Worm (Caenorhabditis elegans) whole organism, young adult: ENCODE measurements around the gene tmem-218.

Source experiments
- B0336.3 ChIP-seq: fragments of 200-800 bp; sonication (Bioruptor generic); IDR thresholded peaks from 2 replicates; pipeline ENCODE4 v1.3.6; 2022; ENCODE audit warnings: missing genetic modification characterization, missing compliant biosample characterization
- F39B2.1 ChIP-seq: fragments of 200-800 bp; sonication (Bioruptor generic); IDR thresholded peaks from 2 replicates; pipeline ENCODE4 v1.3.6; 2022; ENCODE audit warnings: missing genetic modification reagents, missing genetic modification characterization, missing compliant biosample characterization
- F55B11.4 ChIP-seq: sonication (generic microtip); optimal IDR thresholded peaks from 2 replicates; lab custom pipeline; 2016; ENCODE audit warnings: missing compliant biosample characterization, missing genetic modification characterization, borderline replicate concordance; ENCODE audit not compliant: insufficient read depth
- F57C9.4 ChIP-seq: sonication (generic microtip); optimal IDR thresholded peaks from 2 replicates; lab custom pipeline; 2017; ENCODE audit warnings: mild to moderate bottlenecking, missing genetic modification characterization, missing compliant biosample characterization
- Y53F4B.3 ChIP-seq: fragments of 200-800 bp; sonication (Bioruptor generic); IDR thresholded peaks from 2 replicates; pipeline ENCODE4 v1.3.6; 2022; ENCODE audit warnings: missing genetic modification reagents, missing genetic modification characterization, missing compliant biosample characterization
- Y53G8AR.9 ChIP-seq: fragments of 200-800 bp; sonication (Bioruptor generic); conservative IDR thresholded peaks from 2 replicates; pipeline ENCODE4 v1.3.6; 2022; ENCODE audit warnings: missing genetic modification reagents, missing genetic modification characterization, missing compliant biosample characterization
- Y67H2A.10 ChIP-seq: fragments of 200-800 bp; sonication (Bioruptor generic); conservative IDR thresholded peaks from 2 replicates; pipeline ENCODE4 v1.3.6; 2022; ENCODE audit warnings: missing genetic modification reagents, missing genetic modification characterization, missing compliant biosample characterization
- Y95B8A.8 ChIP-seq: fragments of 200-800 bp; sonication (Bioruptor generic); IDR thresholded peaks from 2 replicates; pipeline ENCODE4 v1.3.6; 2022; ENCODE audit warnings: missing genetic modification reagents, missing genetic modification characterization, missing compliant biosample characterization
- ZK185.1 ChIP-seq: sonication (generic microtip); optimal IDR thresholded peaks from 2 replicates; lab custom pipeline; 2016; ENCODE audit warnings: mild to moderate bottlenecking, missing genetic modification characterization, missing compliant biosample characterization; ENCODE audit not compliant: poor library complexity, severe bottlenecking
- aptf-3 ChIP-seq: fragments of 200-800 bp; sonication (Bioruptor generic); IDR thresholded peaks from 2 replicates; pipeline ENCODE4 v1.3.6; 2022; ENCODE audit warnings: missing genetic modification characterization, missing compliant biosample characterization
- atf-7 ChIP-seq: sonication (generic microtip); optimal IDR thresholded peaks from 2 replicates; lab custom pipeline; 2017; ENCODE audit warnings: mild to moderate bottlenecking, missing genetic modification characterization, missing compliant biosample characterization
- attf-6 ChIP-seq: fragments of 200-800 bp; sonication (Bioruptor generic); IDR thresholded peaks from 2 replicates; pipeline ENCODE4 v1.3.6; 2022; ENCODE audit warnings: missing genetic modification reagents, missing genetic modification characterization, missing compliant biosample characterization
- ceh-91 ChIP-seq: fragments of 200-800 bp; sonication (Bioruptor generic); IDR thresholded peaks from 2 replicates; pipeline ENCODE4 v1.3.6; 2022; ENCODE audit warnings: missing genetic modification reagents, missing genetic modification characterization, missing compliant biosample characterization
- chd-7 ChIP-seq: sonication (generic microtip); optimal IDR thresholded peaks from 2 replicates; lab custom pipeline; 2016; ENCODE audit warnings: mild to moderate bottlenecking, missing genetic modification characterization, moderate library complexity, missing compliant biosample characterization
- dox-1 ChIP-seq: fragments of 200-800 bp; sonication (Bioruptor generic); IDR thresholded peaks from 2 replicates; pipeline ENCODE4 v1.3.6; 2022; ENCODE audit warnings: missing genetic modification reagents, missing genetic modification characterization, missing compliant biosample characterization
- dpl-1 ChIP-seq: fragments of 150-350 bp; optimal IDR thresholded peaks from 2 replicates; lab custom pipeline; 2014; ENCODE audit warnings: missing biosample characterization, missing genetic modification reagents, missing genetic modification characterization
- ets-4 ChIP-seq: fragments of 200-800 bp; sonication (Bioruptor generic); optimal IDR thresholded peaks from 2 replicates; lab custom pipeline; 2018; ENCODE audit warnings: mild to moderate bottlenecking, missing genetic modification characterization, missing compliant biosample characterization
- fkh-3 ChIP-seq: sonication (generic microtip); optimal IDR thresholded peaks from 2 replicates; lab custom pipeline; 2016; ENCODE audit warnings: mild to moderate bottlenecking, missing genetic modification characterization, missing compliant biosample characterization
- gei-17 ChIP-seq: fragments of 200-800 bp; sonication (Bioruptor generic); optimal IDR thresholded peaks from 2 replicates; lab custom pipeline; 2018; ENCODE audit warnings: mild to moderate bottlenecking, missing genetic modification characterization, missing compliant biosample characterization
- him-1 ChIP-seq: sonication (generic microtip); optimal IDR thresholded peaks from 2 replicates; lab custom pipeline; 2016; ENCODE audit warnings: missing genotype, missing genetic modification reagents, missing genetic modification characterization, missing compliant biosample characterization
- hmg-20 ChIP-seq: fragments of 200-800 bp; sonication (Bioruptor generic); IDR thresholded peaks from 2 replicates; pipeline ENCODE4 v1.3.6; 2022; ENCODE audit warnings: missing genetic modification reagents, missing genetic modification characterization, missing compliant biosample characterization
- hsf-1 ChIP-seq: fragments of 200-800 bp; sonication (Bioruptor generic); IDR thresholded peaks from 2 replicates; pipeline ENCODE4 v1.3.6; 2022; ENCODE audit warnings: missing genetic modification reagents, missing genetic modification characterization, missing compliant biosample characterization
- let-607 ChIP-seq, 2 experiments: fragments of 200-800 bp in 1 of 2; sonication (Bioruptor generic) in 1 of 2; sonication (generic microtip) in 1 of 2; optimal IDR thresholded peaks; 2 replicates each; lab custom pipeline; 2016 to 2018; ENCODE audit warnings: mild to moderate bottlenecking in 2 of 2, missing compliant biosample characterization in 2 of 2, missing genetic modification characterization in 2 of 2, moderate library complexity in 2 of 2, missing genotype in 1 of 2
- lin-26 ChIP-seq: fragments of 200-800 bp; sonication (Bioruptor generic); IDR thresholded peaks from 2 replicates; pipeline ENCODE4 v1.3.6; 2022; ENCODE audit warnings: missing genetic modification reagents, missing genetic modification characterization, missing compliant biosample characterization
- lin-35 ChIP-seq, 3 experiments: fragments of 150-350 bp in 2 of 3; sonication (generic microtip) in 1 of 3; optimal IDR thresholded peaks; 2 replicates each; lab custom pipeline; 2014 to 2018; ENCODE audit warnings: missing biosample characterization in 3 of 3, missing genetic modification characterization in 3 of 3, missing genetic modification reagents in 3 of 3
- lin-40 ChIP-seq: sonication (generic microtip); optimal IDR thresholded peaks from 2 replicates; lab custom pipeline; 2016; ENCODE audit warnings: missing genetic modification characterization, mild to moderate bottlenecking, missing compliant biosample characterization, missing genotype, missing genetic modification reagents
- lin-54 ChIP-seq: fragments of 200-800 bp; sonication (Bioruptor generic); optimal IDR thresholded peaks from 2 replicates; lab custom pipeline; 2018; ENCODE audit warnings: mild to moderate bottlenecking, missing genetic modification characterization, missing compliant biosample characterization
- lsy-27 ChIP-seq: sonication (generic microtip); optimal IDR thresholded peaks from 2 replicates; lab custom pipeline; 2017; ENCODE audit warnings: missing genetic modification characterization, mild to moderate bottlenecking, missing compliant biosample characterization, antibody characterized with exemption, missing genotype, borderline replicate concordance; ENCODE audit not compliant: insufficient read depth
- madf-3 ChIP-seq: fragments of 200-800 bp; sonication (Bioruptor generic); IDR thresholded peaks from 2 replicates; pipeline ENCODE4 v1.3.6; 2022; ENCODE audit warnings: missing genetic modification reagents, missing genetic modification characterization, missing compliant biosample characterization
- mel-28 ChIP-seq: sonication (generic microtip); optimal IDR thresholded peaks from 2 replicates; lab custom pipeline; 2016; ENCODE audit warnings: borderline replicate concordance, mild to moderate bottlenecking, missing genetic modification characterization, missing compliant biosample characterization
- nfya-2 ChIP-seq: fragments of 200-800 bp; sonication (Bioruptor generic); IDR thresholded peaks from 2 replicates; pipeline ENCODE4 v1.3.6; 2022; ENCODE audit warnings: missing genetic modification reagents, missing genetic modification characterization, missing compliant biosample characterization
- nfyb-1 ChIP-seq: fragments of 200-800 bp; sonication (Bioruptor generic); IDR thresholded peaks from 2 replicates; pipeline ENCODE4 v1.3.6; 2022; ENCODE audit warnings: missing genetic modification reagents, missing genetic modification characterization, missing compliant biosample characterization
- nhr-120 ChIP-seq: fragments of 200-800 bp; sonication (Bioruptor generic); IDR thresholded peaks from 2 replicates; pipeline ENCODE4 v1.3.6; 2022; ENCODE audit warnings: missing genetic modification characterization, missing compliant biosample characterization
- nhr-27 ChIP-seq: fragments of 200-800 bp; sonication (Bioruptor generic); optimal IDR thresholded peaks from 2 replicates; lab custom pipeline; 2018; ENCODE audit warnings: mild to moderate bottlenecking, missing genetic modification characterization, moderate library complexity, missing compliant biosample characterization
- nhr-90 ChIP-seq: sonication (generic microtip); optimal IDR thresholded peaks from 2 replicates; lab custom pipeline; 2016; ENCODE audit warnings: missing genotype, mild to moderate bottlenecking, missing genetic modification characterization, missing compliant biosample characterization
- pha-4 ChIP-seq: fragments of 150-350 bp; sonication (generic microtip); optimal IDR thresholded peaks from 2 replicates; lab custom pipeline; 2014; ENCODE audit warnings: missing biosample characterization, missing genetic modification reagents, missing genetic modification characterization
- rec-8 ChIP-seq, 2 experiments: sonication (generic microtip); optimal IDR thresholded peaks; 2 replicates each; lab custom pipeline; 2016; ENCODE audit warnings: mild to moderate bottlenecking in 2 of 2, missing genetic modification characterization in 2 of 2, missing genetic modification reagents in 2 of 2, missing genotype in 2 of 2, missing biosample characterization in 1 of 2, missing compliant biosample characterization in 1 of 2, moderate library complexity in 1 of 2
- sdz-38 ChIP-seq: sonication (generic microtip); optimal IDR thresholded peaks from 2 replicates; lab custom pipeline; 2016; ENCODE audit warnings: missing genotype, missing genetic modification characterization, missing compliant biosample characterization
- snpc-1.3 ChIP-seq: sonication (generic microtip); optimal IDR thresholded peaks from 2 replicates; lab custom pipeline; 2017; ENCODE audit warnings: missing genetic modification characterization, mild to moderate bottlenecking, missing compliant biosample characterization, antibody characterized with exemption, moderate library complexity, missing genotype, missing genetic modification reagents; ENCODE audit not compliant: insufficient read depth
- snpc-3.4 ChIP-seq: sonication (generic microtip); optimal IDR thresholded peaks from 2 replicates; lab custom pipeline; 2017; ENCODE audit warnings: missing genetic modification characterization, mild to moderate bottlenecking, missing compliant biosample characterization, antibody characterized with exemption, moderate library complexity, missing genotype, missing genetic modification reagents
- snpc-4 ChIP-seq, 5 experiments: fragments of 150-350 bp in 1 of 5; sonication (generic microtip) in 4 of 5; optimal IDR thresholded peaks; 2 replicates each; lab custom pipeline; 2014 to 2018; ENCODE audit warnings: missing genetic modification characterization in 5 of 5, missing biosample characterization in 3 of 5, antibody characterized with exemption in 2 of 5, mild to moderate bottlenecking in 2 of 5, missing compliant biosample characterization in 2 of 5, missing genotype in 2 of 5, moderate library complexity in 2 of 5, missing genetic modification reagents in 1 of 5
- somi-1 ChIP-seq: fragments of 200-800 bp; sonication (Bioruptor generic); optimal IDR thresholded peaks from 2 replicates; lab custom pipeline; 2018; ENCODE audit warnings: mild to moderate bottlenecking, missing genetic modification characterization, missing compliant biosample characterization
- tbx-9 ChIP-seq: sonication (generic microtip); optimal IDR thresholded peaks from 2 replicates; lab custom pipeline; 2016; ENCODE audit warnings: borderline replicate concordance, missing genetic modification characterization, inconsistent platforms, missing compliant biosample characterization
- unc-130 ChIP-seq: sonication (generic microtip); optimal IDR thresholded peaks from 2 replicates; lab custom pipeline; 2016; ENCODE audit warnings: missing genetic modification reagents, missing genetic modification characterization, missing compliant biosample characterization
- ztf-18 ChIP-seq: sonication (generic microtip); optimal IDR thresholded peaks from 2 replicates; lab custom pipeline; 2016; ENCODE audit warnings: missing genotype, mild to moderate bottlenecking, missing genetic modification characterization, missing compliant biosample characterization
- ztf-25 ChIP-seq: fragments of 200-800 bp; sonication (Bioruptor generic); IDR thresholded peaks from 2 replicates; pipeline ENCODE4 v1.3.6; 2022; ENCODE audit warnings: missing genetic modification reagents, missing genetic modification characterization, missing compliant biosample characterization
- ztf-6 ChIP-seq: fragments of 200-800 bp; sonication (Bioruptor generic); IDR thresholded peaks from 2 replicates; pipeline ENCODE4 v1.3.6; 2022; ENCODE audit warnings: missing genetic modification reagents, missing genetic modification characterization, missing compliant biosample characterization

The tmem-218 gene

ce11 chrX:17636326-17636735 is 13.1 kb upstream of the tmem-218 start (continued):
- no peak for TF ChIP-seq lsy-27
- no peak for TF ChIP-seq ceh-91 (GFP tag; lab: Robert Waterston, UW)
- TF ChIP-seq Y53F4B.3 (GFP tag; lab: Robert Waterston, UW): no peak
- TF ChIP-seq ztf-25 (GFP tag; lab: Robert Waterston, UW): no peak
- TF ChIP-seq nhr-90: peak; percentile 26
- 0 out of 2 replicates have a peak, but pooled peaks have one; percentile 32 for TF ChIP-seq dox-1 (GFP tag; lab: Robert Waterston, UW)
- no peak for TF ChIP-seq nhr-120 (GFP tag; lab: Robert Waterston, UW)
- no peak for TF ChIP-seq him-1 (tag; lab: Kevin White, UChicago)
- no peak for TF ChIP-seq snpc-4 (GFP tag; optimal IDR thresholded peaks at IDR 0.05; lab: Kevin White, UChicago)
- no peak for TF ChIP-seq snpc-4 (tag; optimal IDR thresholded peaks at IDR 0.05; lab: Kevin White, UChicago)
- peak; percentile 57 for TF ChIP-seq lin-40
- no peak for TF ChIP-seq F39B2.1
- no peak for TF ChIP-seq chd-7 (tag; lab: Kevin White, UChicago)
- no peak for TF ChIP-seq ztf-6 (GFP tag; lab: Robert Waterston, UW)
- TF ChIP-seq snpc-3.4 (tag; lab: Kevin White, UChicago): no peak
- TF ChIP-seq mel-28 (tag; lab: Kevin White, UChicago): no peak
- no peak for TF ChIP-seq Y67H2A.10 (GFP tag; lab: Robert Waterston, UW)
- no peak for TF ChIP-seq dpl-1 (GFP tag; lab: Kevin White, UChicago)
- peak; percentile 4 to 38 for TF ChIP-seq let-607 (tag; optimal IDR thresholded peaks at IDR 0.05; lab: Kevin White, UChicago)
- peak; percentile 86 for TF ChIP-seq atf-7 (tag; lab: Kevin White, UChicago)
- TF ChIP-seq lin-54 (GFP tag; lab: Kevin White, UChicago): no peak
- no peak for TF ChIP-seq lin-26
- no peak for TF ChIP-seq hmg-20
- no peak for TF ChIP-seq snpc-1.3 (tag; lab: Kevin White, UChicago)
- no peak for TF ChIP-seq gei-17 (GFP tag; lab: Kevin White, UChicago)
- no peak for TF ChIP-seq ztf-18
- no peak for TF ChIP-seq fkh-3 (tag; lab: Kevin White, UChicago)
- TF ChIP-seq F57C9.4 (tag; lab: Kevin White, UChicago): no peak
- TF ChIP-seq madf-3 (GFP tag; lab: Robert Waterston, UW): no peak
- no peak for TF ChIP-seq F55B11.4 (tag; lab: Kevin White, UChicago)
- no peak for TF ChIP-seq Y53G8AR.9 (GFP tag; lab: Robert Waterston, UW)
- no peak for TF ChIP-seq unc-130 (GFP tag; lab: Kevin White, UChicago)
- TF ChIP-seq ets-4 (GFP tag; lab: Kevin White, UChicago): no peak
- no peak for TF ChIP-seq tbx-9 (tag; lab: Kevin White, UChicago)
- no peak for TF ChIP-seq lin-35 (GFP tag; optimal IDR thresholded peaks at IDR 0.05; lab: Kevin White, UChicago)
- no peak for TF ChIP-seq rec-8 (tag; optimal IDR thresholded peaks at IDR 0.05; lab: Kevin White, UChicago)
- no peak for TF ChIP-seq attf-6
- no peak for TF ChIP-seq nfya-2 (GFP tag; lab: Robert Waterston, UW)
- no peak for TF ChIP-seq Y95B8A.8
- TF ChIP-seq sdz-38: no peak
- no peak for TF ChIP-seq aptf-3 (GFP tag; lab: Robert Waterston, UW)
- TF ChIP-seq hsf-1 (GFP tag; lab: Robert Waterston, UW): no peak
- TF ChIP-seq ZK185.1: no peak
- TF ChIP-seq somi-1: peak; percentile 46
- TF ChIP-seq B0336.3 (GFP tag; lab: Robert Waterston, UW): peak; percentile 52; the same call in 1 of the 2 replicates
- no peak for TF ChIP-seq pha-4 (tag; lab: Kevin White, UChicago)
- no peak for TF ChIP-seq nfyb-1
- no peak for TF ChIP-seq nhr-27 (tag; lab: Kevin White, UChicago)
